Worm (Caenorhabditis elegans) whole organism, young adult: ENCODE data around the gene moa-1.

Source experiments
- C17E4.6 ChIP-seq: fragments of 200-800 bp; sonication (Bioruptor generic); IDR thresholded peaks from 2 replicates; pipeline ENCODE4 v1.3.6; 2022; ENCODE audit warnings: missing genetic modification reagents, missing genetic modification characterization, missing compliant biosample characterization
- F10E7.11 ChIP-seq: sonication (generic microtip); optimal IDR thresholded peaks from 2 replicates; lab custom pipeline; 2017; ENCODE audit warnings: mild to moderate bottlenecking, missing genetic modification characterization, moderate library complexity, missing compliant biosample characterization
- F22D6.2 ChIP-seq: sonication (generic microtip); optimal IDR thresholded peaks from 2 replicates; lab custom pipeline; 2016; ENCODE audit warnings: mild to moderate bottlenecking, missing genetic modification characterization, missing compliant biosample characterization
- F23B12.7 ChIP-seq: sonication (generic microtip); optimal IDR thresholded peaks from 2 replicates; lab custom pipeline; 2017; ENCODE audit warnings: missing genetic modification characterization, mild to moderate bottlenecking, missing compliant biosample characterization, antibody characterized with exemption, moderate library complexity; ENCODE audit not compliant: insufficient read depth
- F37B4.10 ChIP-seq: fragments of 200-800 bp; sonication (Bioruptor generic); IDR thresholded peaks from 2 replicates; pipeline ENCODE4 v1.3.6; 2022; ENCODE audit warnings: missing genetic modification characterization, missing compliant biosample characterization
- F49E8.2 ChIP-seq: sonication (generic microtip); optimal IDR thresholded peaks from 3 replicates; lab custom pipeline; 2017; ENCODE audit warnings: missing genetic modification characterization, mild to moderate bottlenecking, missing compliant biosample characterization, antibody characterized with exemption, moderate library complexity; ENCODE audit not compliant: insufficient read depth
- F57C9.4 ChIP-seq: sonication (generic microtip); optimal IDR thresholded peaks from 2 replicates; lab custom pipeline; 2017; ENCODE audit warnings: mild to moderate bottlenecking, missing genetic modification characterization, missing compliant biosample characterization
- K11D2.4 ChIP-seq: fragments of 200-800 bp; sonication (Bioruptor generic); IDR thresholded peaks from 2 replicates; pipeline ENCODE4 v1.3.6; 2022; ENCODE audit warnings: missing genetic modification reagents, missing genetic modification characterization, missing compliant biosample characterization
- Y53F4B.3 ChIP-seq: fragments of 200-800 bp; sonication (Bioruptor generic); IDR thresholded peaks from 2 replicates; pipeline ENCODE4 v1.3.6; 2022; ENCODE audit warnings: missing genetic modification reagents, missing genetic modification characterization, missing compliant biosample characterization
- Y53G8AR.9 ChIP-seq: fragments of 200-800 bp; sonication (Bioruptor generic); conservative IDR thresholded peaks from 2 replicates; pipeline ENCODE4 v1.3.6; 2022; ENCODE audit warnings: missing genetic modification reagents, missing genetic modification characterization, missing compliant biosample characterization
- Y56A3A.18 ChIP-seq: fragments of 200-800 bp; sonication (Bioruptor generic); IDR thresholded peaks from 2 replicates; pipeline ENCODE4 v1.3.6; 2022; ENCODE audit warnings: missing genetic modification reagents, missing genetic modification characterization, missing compliant biosample characterization
- ZK185.1 ChIP-seq: sonication (generic microtip); optimal IDR thresholded peaks from 2 replicates; lab custom pipeline; 2016; ENCODE audit warnings: mild to moderate bottlenecking, missing genetic modification characterization, missing compliant biosample characterization; ENCODE audit not compliant: poor library complexity, severe bottlenecking
- akir-1 ChIP-seq: fragments of 200-800 bp; sonication (Bioruptor generic); optimal IDR thresholded peaks from 2 replicates; lab custom pipeline; 2018; ENCODE audit warnings: mild to moderate bottlenecking, missing genetic modification characterization, moderate library complexity, missing compliant biosample characterization
- ama-1 ChIP-seq, 3 experiments: fragments of 150-350 bp in 1 of 3; sonication (generic microtip) in 2 of 3; optimal IDR thresholded peaks; 2 replicates each; lab custom pipeline; 2014 to 2018; ENCODE audit warnings: missing biosample characterization in 2 of 3, missing genetic modification characterization in 2 of 3, missing genetic modification reagents in 2 of 3
- aptf-2 ChIP-seq: fragments of 200-800 bp; sonication (Bioruptor generic); conservative IDR thresholded peaks from 2 replicates; pipeline ENCODE4 v1.3.6; 2022; ENCODE audit warnings: missing genetic modification reagents, missing genetic modification characterization, missing compliant biosample characterization
- atf-7 ChIP-seq: sonication (generic microtip); optimal IDR thresholded peaks from 2 replicates; lab custom pipeline; 2017; ENCODE audit warnings: mild to moderate bottlenecking, missing genetic modification characterization, missing compliant biosample characterization
- attf-5 ChIP-seq: fragments of 200-800 bp; sonication (Bioruptor generic); optimal IDR thresholded peaks from 2 replicates; lab custom pipeline; 2018; ENCODE audit warnings: mild to moderate bottlenecking, missing genetic modification characterization, missing compliant biosample characterization
- ceh-27 ChIP-seq: fragments of 200-800 bp; sonication (Bioruptor generic); optimal IDR thresholded peaks from 2 replicates; lab custom pipeline; 2018; ENCODE audit warnings: mild to moderate bottlenecking, missing genetic modification characterization, moderate library complexity, missing compliant biosample characterization
- ceh-40 ChIP-seq: fragments of 200-800 bp; sonication (Bioruptor generic); IDR thresholded peaks from 2 replicates; pipeline ENCODE4 v1.3.6; 2022; ENCODE audit warnings: missing genetic modification characterization, missing compliant biosample characterization
- ceh-91 ChIP-seq: fragments of 200-800 bp; sonication (Bioruptor generic); IDR thresholded peaks from 2 replicates; pipeline ENCODE4 v1.3.6; 2022; ENCODE audit warnings: missing genetic modification reagents, missing genetic modification characterization, missing compliant biosample characterization
- dpff-1 ChIP-seq: sonication (generic microtip); optimal IDR thresholded peaks from 2 replicates; lab custom pipeline; 2017; ENCODE audit warnings: mild to moderate bottlenecking, missing genetic modification characterization, missing compliant biosample characterization
- efl-1 ChIP-seq: fragments of 150-350 bp; optimal IDR thresholded peaks from 2 replicates; lab custom pipeline; 2014; ENCODE audit warnings: missing biosample characterization, missing genetic modification reagents, missing genetic modification characterization
- ets-4 ChIP-seq: fragments of 200-800 bp; sonication (Bioruptor generic); optimal IDR thresholded peaks from 2 replicates; lab custom pipeline; 2018; ENCODE audit warnings: mild to moderate bottlenecking, missing genetic modification characterization, missing compliant biosample characterization
- gei-17 ChIP-seq: fragments of 200-800 bp; sonication (Bioruptor generic); optimal IDR thresholded peaks from 2 replicates; lab custom pipeline; 2018; ENCODE audit warnings: mild to moderate bottlenecking, missing genetic modification characterization, missing compliant biosample characterization
- hlh-12 ChIP-seq: sonication (generic microtip); optimal IDR thresholded peaks from 2 replicates; lab custom pipeline; 2016; ENCODE audit warnings: missing genetic modification characterization, missing compliant biosample characterization
- let-607 ChIP-seq, 2 experiments: fragments of 200-800 bp in 1 of 2; sonication (Bioruptor generic) in 1 of 2; sonication (generic microtip) in 1 of 2; optimal IDR thresholded peaks; 2 replicates each; lab custom pipeline; 2016 to 2018; ENCODE audit warnings: mild to moderate bottlenecking in 2 of 2, missing compliant biosample characterization in 2 of 2, missing genetic modification characterization in 2 of 2, moderate library complexity in 2 of 2, missing genotype in 1 of 2
- lin-40 ChIP-seq: sonication (generic microtip); optimal IDR thresholded peaks from 2 replicates; lab custom pipeline; 2016; ENCODE audit warnings: missing genetic modification characterization, mild to moderate bottlenecking, missing compliant biosample characterization, missing genotype, missing genetic modification reagents
- lin-54 ChIP-seq: fragments of 200-800 bp; sonication (Bioruptor generic); optimal IDR thresholded peaks from 2 replicates; lab custom pipeline; 2018; ENCODE audit warnings: mild to moderate bottlenecking, missing genetic modification characterization, missing compliant biosample characterization
- lir-1 ChIP-seq: fragments of 200-800 bp; sonication (Bioruptor generic); conservative IDR thresholded peaks from 2 replicates; pipeline ENCODE4 v1.3.6; 2022; ENCODE audit warnings: missing genetic modification reagents, missing genetic modification characterization, missing compliant biosample characterization
- madf-10 ChIP-seq: sonication (generic microtip); optimal IDR thresholded peaks from 2 replicates; lab custom pipeline; 2016; ENCODE audit warnings: mild to moderate bottlenecking, missing genetic modification characterization, missing compliant biosample characterization
- madf-3 ChIP-seq: fragments of 200-800 bp; sonication (Bioruptor generic); IDR thresholded peaks from 2 replicates; pipeline ENCODE4 v1.3.6; 2022; ENCODE audit warnings: missing genetic modification reagents, missing genetic modification characterization, missing compliant biosample characterization
- mcd-1 ChIP-seq: fragments of 200-800 bp; sonication (Bioruptor generic); IDR thresholded peaks from 2 replicates; pipeline ENCODE4 v1.3.6; 2022; ENCODE audit warnings: missing genetic modification reagents, missing genetic modification characterization, missing compliant biosample characterization
- mel-28 ChIP-seq: sonication (generic microtip); optimal IDR thresholded peaks from 2 replicates; lab custom pipeline; 2016; ENCODE audit warnings: borderline replicate concordance, mild to moderate bottlenecking, missing genetic modification characterization, missing compliant biosample characterization
- mes-4 ChIP-seq: sonication (generic microtip); optimal IDR thresholded peaks from 2 replicates; lab custom pipeline; 2016; ENCODE audit warnings: missing genotype, missing genetic modification characterization, missing compliant biosample characterization
- nfyb-1 ChIP-seq: fragments of 200-800 bp; sonication (Bioruptor generic); IDR thresholded peaks from 2 replicates; pipeline ENCODE4 v1.3.6; 2022; ENCODE audit warnings: missing genetic modification reagents, missing genetic modification characterization, missing compliant biosample characterization
- nhr-120 ChIP-seq: fragments of 200-800 bp; sonication (Bioruptor generic); IDR thresholded peaks from 2 replicates; pipeline ENCODE4 v1.3.6; 2022; ENCODE audit warnings: missing genetic modification characterization, missing compliant biosample characterization
- pha-4 ChIP-seq: fragments of 150-350 bp; sonication (generic microtip); optimal IDR thresholded peaks from 2 replicates; lab custom pipeline; 2014; ENCODE audit warnings: missing biosample characterization, missing genetic modification reagents, missing genetic modification characterization
- rpc-1 ChIP-seq, 2 experiments: fragments of 150-350 bp in 1 of 2; sonication (generic microtip) in 1 of 2; optimal IDR thresholded peaks; 2 replicates each; lab custom pipeline; 2014 to 2018; ENCODE audit warnings: missing biosample characterization in 1 of 2, missing genetic modification characterization in 1 of 2, missing genetic modification reagents in 1 of 2, missing genotype in 1 of 2
- snpc-4 ChIP-seq, 5 experiments: fragments of 150-350 bp in 1 of 5; sonication (generic microtip) in 4 of 5; optimal IDR thresholded peaks; 2 replicates each; lab custom pipeline; 2014 to 2018; ENCODE audit warnings: missing genetic modification characterization in 5 of 5, missing biosample characterization in 3 of 5, antibody characterized with exemption in 2 of 5, mild to moderate bottlenecking in 2 of 5, missing compliant biosample characterization in 2 of 5, missing genotype in 2 of 5, moderate library complexity in 2 of 5, missing genetic modification reagents in 1 of 5
- sptf-2 ChIP-seq: fragments of 200-800 bp; sonication (Bioruptor generic); optimal IDR thresholded peaks from 2 replicates; lab custom pipeline; 2018; ENCODE audit warnings: mild to moderate bottlenecking, missing genetic modification characterization, missing compliant biosample characterization
- tbp1 ChIP-seq: fragments of 200-800 bp; sonication (Bioruptor generic); optimal IDR thresholded peaks from 2 replicates; lab custom pipeline; 2018; ENCODE audit warnings: mild to moderate bottlenecking, missing genetic modification characterization, missing compliant biosample characterization
- tbx-9 ChIP-seq: sonication (generic microtip); optimal IDR thresholded peaks from 2 replicates; lab custom pipeline; 2016; ENCODE audit warnings: borderline replicate concordance, missing genetic modification characterization, inconsistent platforms, missing compliant biosample characterization
- unc-62 ChIP-seq: fragments of 150-350 bp; optimal IDR thresholded peaks from 2 replicates; lab custom pipeline; 2014; ENCODE audit warnings: missing biosample characterization, missing genetic modification reagents, missing genetic modification characterization
- zim-3 ChIP-seq: sonication (generic microtip); optimal IDR thresholded peaks from 2 replicates; lab custom pipeline; 2017; ENCODE audit warnings: mild to moderate bottlenecking, missing genetic modification characterization, moderate library complexity, missing compliant biosample characterization
- ztf-26 ChIP-seq: sonication (generic microtip); optimal IDR thresholded peaks from 2 replicates; lab custom pipeline; 2017; ENCODE audit warnings: missing genetic modification characterization, missing compliant biosample characterization

The moa-1 gene

DNA sequence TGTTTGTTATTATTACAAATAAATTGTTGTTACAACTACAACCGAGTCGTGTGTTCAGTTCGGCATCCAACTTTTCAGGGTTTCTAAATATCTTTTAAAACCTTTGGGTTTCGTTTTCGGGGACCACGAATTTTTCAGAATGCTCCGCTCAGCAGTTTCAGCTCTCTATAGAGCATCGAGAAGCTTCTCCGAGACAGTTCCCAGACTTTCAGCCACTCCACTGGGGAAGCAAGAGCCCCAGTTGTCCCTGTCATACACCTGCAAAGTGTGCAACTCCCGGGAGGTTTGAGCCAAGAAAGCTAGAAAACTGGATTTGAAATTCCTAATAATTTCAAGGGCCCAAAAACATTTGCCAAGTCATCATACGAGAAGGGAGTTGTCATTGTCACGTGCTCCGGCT lies 18.3 kb downstream of the moa-1 start, which contains the start of gene F53A3.7 (continued):
- TF ChIP-seq F23B12.7 (tag; lab: Kevin White, UChicago) (no peak), Y53F4B.3 (GFP tag; lab: Robert Waterston, UW) (no peak), zim-3 (tag; lab: Kevin White, UChicago) (no peak), attf-5 (GFP tag; lab: Kevin White, UChicago) (no peak), gei-17 (GFP tag; lab: Kevin White, UChicago) (no peak), unc-62 (no peak), hlh-12 (tag; lab: Kevin White, UChicago) (no peak)

DNA sequence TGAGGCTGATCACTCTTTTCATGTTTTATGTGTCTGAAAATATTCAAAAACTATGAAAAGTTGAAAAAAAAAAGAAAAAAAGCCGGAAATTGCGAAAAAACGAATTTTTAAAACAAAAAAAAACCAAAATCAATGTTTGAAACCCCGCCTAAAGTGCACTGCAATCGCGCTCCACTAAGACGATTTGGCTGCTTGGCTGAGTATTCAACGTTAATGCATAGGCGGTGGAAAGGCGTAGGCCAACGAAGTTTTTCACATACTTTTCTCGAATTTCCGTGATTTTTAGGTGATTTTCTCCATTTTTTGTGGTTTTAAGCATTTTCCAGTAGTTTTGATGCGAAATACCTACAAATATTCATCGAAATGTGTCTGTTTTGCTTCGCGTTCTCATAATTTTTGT lies 19.5 kb downstream of the moa-1 start, which contains the start of the genes polh-1 and rps-22:
Gene polh-1, minus strand, starts transcription at position 34 of the 400 bp plus-strand sequence.
Gene rps-22, plus strand, starts transcription at position 300 of the 400 bp plus-strand sequence.
- TF ChIP-seq ceh-91 (GFP tag; lab: Robert Waterston, UW) (peak; percentile 49; the same call in 1 of the 2 replicates), attf-5 (GFP tag; lab: Kevin White, UChicago) (peak; percentile 94), pha-4 (tag; lab: Kevin White, UChicago) (peak; percentile 73), hlh-12 (tag; lab: Kevin White, UChicago) (no peak), lir-1 (0 out of 2 replicates have a peak, but pooled peaks have one; percentile 31), madf-10 (tag; lab: Kevin White, UChicago) (peak; percentile 2), Y53F4B.3 (GFP tag; lab: Robert Waterston, UW) (no peak), dpff-1 (tag; lab: Kevin White, UChicago) (no peak), ceh-40 (GFP tag; lab: Robert Waterston, UW) (no peak), unc-62 (peak; percentile 62), aptf-2 (GFP tag; lab: Robert Waterston, UW) (no peak), atf-7 (tag; lab: Kevin White, UChicago) (no peak), F57C9.4 (no peak), F10E7.11 (tag; lab: Kevin White, UChicago) (no peak), rpc-1 (optimal IDR thresholded peaks at IDR 0.05; lab: Kevin White, UChicago) (no peak), rpc-1 (tag; optimal IDR thresholded peaks at IDR 0.05; lab: Kevin White, UChicago) (no peak), K11D2.4 (GFP tag; lab: Robert Waterston, UW) (no peak), F22D6.2 (tag; lab: Kevin White, UChicago) (no peak), nhr-120 (GFP tag; lab: Robert Waterston, UW) (no peak), tbx-9 (tag; lab: Kevin White, UChicago) (no peak), F49E8.2 (tag; lab: Kevin White, UChicago) (peak; percentile 72), akir-1 (GFP tag; lab: Kevin White, UChicago) (no peak), ceh-27 (peak; percentile 81), Y56A3A.18 (GFP tag; lab: Robert Waterston, UW) (no peak), ets-4 (GFP tag; lab: Kevin White, UChicago) (no peak), mcd-1 (peak; percentile 97), Y53G8AR.9 (peak; percentile 72), mes-4 (tag; lab: Kevin White, UChicago) (no peak), ztf-26 (no peak), lin-40 (peak; percentile 61), ZK185.1 (no peak), ama-1 (optimal IDR thresholded peaks at IDR 0.05; lab: Kevin White, UChicago) (no peak), ama-1 (GFP tag; optimal IDR thresholded peaks at IDR 0.05; lab: Kevin White, UChicago) (no peak), sptf-2 (no peak), lin-54 (GFP tag; lab: Kevin White, UChicago) (peak; percentile 96), nfyb-1 (GFP tag; lab: Robert Waterston, UW) (peak; percentile 80), efl-1 (peak; percentile 89), tbp1 (GFP tag; lab: Kevin White, UChicago) (peak; percentile 56), F37B4.10 (GFP tag; lab: Robert Waterston, UW) (no peak), let-607 (tag; optimal IDR thresholded peaks at IDR 0.05; lab: Kevin White, UChicago) (no peak), C17E4.6 (GFP tag; lab: Robert Waterston, UW) (no peak), madf-3 (GFP tag; lab: Robert Waterston, UW) (peak; percentile 93), mel-28 (tag; lab: Kevin White, UChicago) (no peak), snpc-4 (GFP tag; optimal IDR thresholded peaks at IDR 0.05; lab: Kevin White, UChicago) (no peak), snpc-4 (tag; optimal IDR thresholded peaks at IDR 0.05; lab: Kevin White, UChicago) (peak in 3 of 4 experiments; percentile 16 to 76 (median 48))
